Worm (Caenorhabditis elegans): Measurements from ENCODE around the gene eif-2D.

The eif-2D gene

DNA sequence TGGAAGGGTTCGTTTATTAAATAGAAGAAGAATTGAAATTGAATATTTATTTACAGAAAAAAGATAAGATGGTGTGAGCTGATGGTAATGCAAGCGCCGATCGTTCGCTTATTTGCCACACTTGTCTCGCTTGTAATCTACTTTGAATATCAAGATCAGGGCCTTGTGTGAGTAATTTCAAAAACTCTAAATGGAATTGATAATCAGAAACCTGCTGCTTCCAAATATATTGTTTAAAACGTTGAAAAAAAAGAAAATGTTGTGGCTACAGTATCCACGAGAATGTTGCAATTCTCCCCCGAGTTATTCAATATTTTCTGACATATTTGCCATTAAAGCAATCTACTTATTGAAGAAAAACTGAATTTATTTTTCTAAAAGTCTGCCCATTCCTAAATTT is 19.3 kb downstream of the eif-2D start:
- no peak for TF ChIP-seq unc-62 (GFP tag; optimal IDR thresholded peaks at IDR 0.05)

DNA sequence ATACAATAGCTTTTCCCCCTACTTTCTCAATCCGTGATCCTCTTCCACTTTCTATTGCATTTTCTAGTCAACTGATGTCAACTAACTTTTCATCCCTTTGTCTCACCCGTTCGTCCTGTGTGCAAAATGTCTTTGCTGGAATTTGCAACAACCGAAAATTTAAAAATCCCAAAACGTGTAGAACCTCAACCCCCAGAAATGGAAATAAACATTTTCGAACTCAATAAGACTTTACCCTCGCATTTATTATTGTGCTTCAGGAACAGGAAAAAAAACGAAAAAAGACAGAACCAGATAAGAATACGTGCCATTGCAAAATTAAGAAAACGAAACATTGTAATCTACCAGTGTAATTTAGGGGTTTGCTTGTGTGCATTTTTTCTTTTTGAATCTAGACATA is 20.6 kb downstream of the eif-2D start:
- TF ChIP-seq unc-62 (GFP tag; optimal IDR thresholded peaks at IDR 0.05): no peak

DNA sequence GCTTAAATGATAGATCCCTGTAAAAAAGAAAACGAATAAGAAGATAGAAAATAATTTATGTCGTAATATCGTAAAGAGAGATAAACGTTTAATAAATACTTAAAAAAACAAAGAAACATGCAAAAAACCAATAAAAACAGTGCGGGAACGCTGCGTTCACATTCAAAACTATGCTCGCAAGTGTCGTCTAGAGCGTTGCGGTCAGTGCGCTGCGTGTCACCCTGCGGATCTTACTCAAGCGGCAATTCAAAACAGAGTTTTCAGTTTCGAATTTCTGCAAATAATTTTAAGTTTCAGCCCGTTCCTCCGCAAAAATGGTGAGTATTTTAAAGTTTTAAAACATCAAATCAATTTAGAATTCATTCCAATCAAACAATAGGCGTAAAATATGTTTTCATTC is 23.3 kb downstream of the eif-2D start, which contains the start of the genes tiar-1 and lelo-4:
Gene tiar-1, minus strand, starts transcription at position 17 of the 400 bp plus-strand sequence.
Gene lelo-4, plus strand, starts transcription at position 118 of the 400 bp plus-strand sequence.
- no peak for TF ChIP-seq unc-62 (GFP tag; optimal IDR thresholded peaks at IDR 0.05)

DNA sequence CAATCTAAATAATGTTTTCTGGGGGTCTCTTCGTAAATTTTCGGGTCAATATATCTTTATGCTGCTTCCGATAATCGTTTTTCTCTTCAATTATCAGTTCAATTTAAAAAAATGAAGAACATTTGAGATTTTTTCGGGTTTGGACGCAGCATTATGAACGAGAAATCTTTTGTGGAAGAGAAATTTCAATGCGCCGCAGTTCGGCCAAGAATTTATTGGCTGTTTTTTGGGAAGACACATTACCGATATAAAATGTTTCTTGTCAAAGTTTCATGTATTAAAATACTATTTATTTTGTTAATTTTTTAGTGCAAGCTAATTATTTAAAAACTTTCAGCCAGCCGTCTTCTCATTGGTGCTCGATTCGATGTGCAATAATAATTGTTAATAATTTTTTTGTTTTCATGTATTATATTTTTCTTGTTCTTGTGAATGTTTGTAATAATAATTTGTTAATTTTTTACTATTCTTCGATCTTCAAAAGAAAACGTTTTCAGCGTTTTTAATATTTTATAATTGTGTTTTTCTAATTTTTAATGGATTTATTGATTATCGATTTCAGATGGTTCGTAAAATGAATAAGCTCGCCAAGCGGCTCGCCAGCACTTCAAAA is 24.3 kb downstream of the eif-2D start, which contains the start of the genes C18A3.10 and C18A3.3:
Gene C18A3.10, minus strand, starts transcription at position 101 of the 613 bp plus-strand sequence.
Gene C18A3.3, plus strand, starts transcription at position 563 of the 613 bp plus-strand sequence.
- no peak for TF ChIP-seq unc-62 (GFP tag; optimal IDR thresholded peaks at IDR 0.05)

DNA sequence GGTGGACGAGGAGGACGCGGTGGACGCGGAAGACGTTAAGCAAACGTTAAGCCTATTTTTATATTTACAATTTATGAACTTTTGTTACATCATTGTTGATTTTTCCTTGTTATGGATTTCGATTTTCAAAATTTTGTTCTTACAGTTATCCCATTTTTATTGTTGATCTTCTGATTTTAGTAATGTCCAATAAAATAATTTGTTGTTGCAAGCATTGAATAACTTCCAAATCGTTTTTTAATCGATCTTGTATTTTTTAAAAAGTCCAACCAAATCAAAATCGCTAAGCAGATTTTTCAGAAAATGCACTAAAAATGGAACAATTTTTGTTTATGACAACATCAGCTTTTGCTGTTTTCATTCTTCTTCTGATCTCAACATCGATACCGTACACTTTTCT is 26.3 kb downstream of the eif-2D start, which contains the start of gene zipt-3:
Gene zipt-3, plus strand, starts transcription at position 301 of the 400 bp plus-strand sequence.
- TF ChIP-seq unc-62 (GFP tag; optimal IDR thresholded peaks at IDR 0.05): no peak

DNA sequence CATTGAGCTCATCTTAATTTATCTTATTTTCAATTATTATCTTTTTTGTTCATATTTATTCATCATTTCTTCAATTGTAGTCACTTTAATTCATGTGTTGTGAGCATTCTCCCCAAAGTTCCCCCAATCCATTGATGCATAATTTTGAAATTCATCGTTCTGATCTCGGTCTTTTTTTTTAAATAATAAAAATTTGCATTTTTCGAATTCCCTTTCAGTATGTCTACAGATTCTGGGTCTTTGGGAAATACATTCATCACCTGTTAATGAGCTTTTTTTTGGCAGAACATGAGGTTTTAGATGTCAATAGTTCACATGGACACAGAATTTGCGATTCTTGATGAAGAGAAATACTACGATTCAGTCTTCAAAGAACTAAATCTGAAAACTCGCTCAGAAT is 28.3 kb downstream of the eif-2D start, which contains the start of gene damt-1:
Gene damt-1, plus strand, starts transcription at position 301 of the 400 bp plus-strand sequence.
- TF ChIP-seq unc-62 (GFP tag; optimal IDR thresholded peaks at IDR 0.05): no peak

DNA sequence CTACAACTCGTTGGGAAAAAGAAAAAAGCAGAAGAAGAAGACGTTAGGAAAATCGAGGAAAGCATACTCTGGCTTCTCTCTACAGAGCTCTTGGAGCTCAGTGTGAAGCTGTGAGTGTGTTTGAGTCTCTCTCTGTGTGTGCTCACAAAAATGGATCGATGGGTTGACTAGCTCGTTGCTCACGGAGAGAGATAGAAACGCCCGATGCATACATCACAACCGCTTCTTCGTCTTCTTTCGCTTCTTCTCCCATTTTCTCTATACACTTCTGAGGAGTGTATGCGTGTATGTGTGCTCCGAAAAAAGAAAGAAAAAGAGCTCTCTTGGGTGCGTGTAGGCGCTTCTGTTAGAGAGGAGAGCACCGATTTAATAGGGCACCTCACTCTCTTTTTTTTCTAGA is 33.6 kb downstream of the eif-2D start:
- no peak for TF ChIP-seq unc-62 (GFP tag; optimal IDR thresholded peaks at IDR 0.05)

DNA sequence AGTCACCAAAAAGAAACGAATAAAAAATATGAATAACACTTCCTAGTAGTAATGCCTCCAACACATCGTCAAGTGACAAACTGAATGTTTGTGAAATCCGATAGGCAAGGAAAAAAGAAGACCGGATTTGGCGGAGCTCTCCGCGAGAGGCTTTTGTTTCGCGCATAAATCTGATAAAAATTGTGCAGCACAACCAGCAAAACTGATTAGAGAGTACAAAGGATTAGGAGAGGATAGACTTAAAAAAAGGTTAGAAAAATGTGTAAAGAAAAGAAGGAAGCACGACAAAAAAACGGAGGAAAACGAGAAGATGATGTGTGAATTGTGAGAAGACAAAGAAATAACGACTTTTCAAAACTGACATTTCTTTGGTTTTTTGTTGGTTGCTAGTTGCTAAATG is 36.2 kb downstream of the eif-2D start, which contains the start of gene rab-3:
Gene rab-3, minus strand, starts transcription at position 147 of the 400 bp plus-strand sequence.
- no peak for TF ChIP-seq unc-62 (GFP tag; optimal IDR thresholded peaks at IDR 0.05)

DNA sequence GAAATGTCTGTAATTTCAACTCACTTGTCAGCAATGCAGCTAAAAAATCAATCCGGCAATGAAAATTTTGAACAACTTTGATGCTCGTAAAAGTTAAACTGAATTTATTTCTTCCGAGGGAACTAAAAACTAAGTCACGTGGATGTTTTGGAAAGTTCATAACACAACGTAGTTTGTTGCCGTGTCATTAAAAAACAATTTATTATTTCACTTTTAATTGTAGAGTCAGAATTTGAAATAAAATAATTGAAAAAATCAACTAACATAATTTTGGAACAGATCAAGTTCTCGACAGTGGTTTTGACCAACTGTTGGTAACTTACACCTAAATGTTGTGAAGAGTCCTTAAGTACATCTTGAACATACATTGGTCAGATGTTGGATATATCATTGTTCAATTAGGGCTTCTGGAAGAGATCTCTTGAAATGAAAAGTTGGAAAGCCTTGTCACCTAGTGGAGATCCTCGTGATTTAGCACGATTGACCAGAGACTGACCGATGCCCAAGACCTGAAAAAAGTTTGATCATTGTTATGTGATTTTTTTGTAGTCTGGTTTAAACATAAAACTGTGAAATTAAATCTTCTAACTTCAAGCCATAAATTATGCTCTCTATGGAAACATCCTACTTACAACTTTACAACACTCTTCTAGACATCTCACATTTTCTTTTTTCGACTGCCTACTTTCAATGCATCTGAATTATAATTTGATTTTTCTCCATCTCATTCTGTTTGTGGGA is 39.0 kb downstream of the eif-2D start, which contains the start of the genes C18A3.7 and C18A3.11:
Gene C18A3.7, minus strand, starts transcription at position 101 of the 741 bp plus-strand sequence.
Gene C18A3.11, plus strand, starts transcription at position 691 of the 741 bp plus-strand sequence.
- TF ChIP-seq unc-62 (GFP tag; optimal IDR thresholded peaks at IDR 0.05): no peak

DNA sequence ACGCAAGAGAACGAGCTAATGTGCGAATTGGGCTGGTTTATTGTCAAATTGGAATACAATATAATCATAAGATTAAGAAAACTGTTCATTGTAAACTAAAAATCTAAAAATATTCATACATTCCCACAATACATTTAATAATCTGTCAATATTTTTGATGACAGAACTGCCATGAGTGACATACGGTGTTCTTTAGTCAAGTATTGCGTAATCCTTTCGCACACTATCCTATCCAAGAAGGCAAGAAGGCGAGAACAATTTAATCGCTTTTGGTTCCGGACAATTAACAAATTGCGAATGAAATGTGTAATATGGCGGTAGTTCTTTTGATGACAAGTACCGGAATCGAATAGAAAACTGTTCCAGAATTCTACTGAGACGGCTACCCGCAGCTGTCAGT is 43.4 kb downstream of the eif-2D start:
- no peak for TF ChIP-seq unc-62 (GFP tag; optimal IDR thresholded peaks at IDR 0.05)

DNA sequence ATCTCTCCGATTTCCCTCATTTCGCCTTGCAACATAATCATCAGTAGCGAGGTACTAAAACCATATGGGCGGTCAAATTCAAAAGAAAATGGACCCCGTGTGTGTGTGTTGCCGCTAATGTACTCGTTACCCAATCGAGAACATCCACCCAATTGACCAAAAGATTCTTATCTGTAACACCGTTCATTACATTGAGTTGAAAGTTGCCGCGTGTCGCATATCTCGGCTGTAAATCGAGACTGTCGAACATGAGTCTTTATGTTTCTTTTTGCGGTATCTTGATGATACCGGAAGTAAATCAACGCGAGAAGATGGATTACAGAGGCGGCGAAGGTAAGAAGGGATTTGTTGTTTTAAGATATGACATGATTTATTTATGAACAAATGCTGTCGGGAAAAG is 44.2 kb downstream of the eif-2D start:
- no peak for TF ChIP-seq unc-62 (GFP tag; optimal IDR thresholded peaks at IDR 0.05)

DNA sequence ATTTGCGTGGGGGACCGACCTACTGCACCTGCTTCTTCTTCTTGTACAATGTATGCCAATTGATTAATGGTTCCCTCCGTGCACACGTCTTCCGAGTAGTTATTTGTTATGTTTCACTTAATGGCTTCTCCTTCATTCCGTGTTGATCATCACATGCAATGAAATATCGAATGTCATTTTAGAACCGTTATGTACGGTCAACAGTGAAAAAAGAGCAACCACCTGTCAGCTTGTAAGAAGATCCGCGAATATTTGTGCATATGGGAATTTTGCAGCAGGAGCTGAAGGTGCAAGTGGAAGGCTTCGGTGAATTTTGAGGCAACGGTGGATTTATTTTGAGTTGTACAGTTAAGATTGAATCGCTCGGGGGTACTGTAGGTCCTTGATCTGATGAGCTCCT is 45.1 kb downstream of the eif-2D start:
- TF ChIP-seq unc-62 (GFP tag; optimal IDR thresholded peaks at IDR 0.05): no peak

DNA sequence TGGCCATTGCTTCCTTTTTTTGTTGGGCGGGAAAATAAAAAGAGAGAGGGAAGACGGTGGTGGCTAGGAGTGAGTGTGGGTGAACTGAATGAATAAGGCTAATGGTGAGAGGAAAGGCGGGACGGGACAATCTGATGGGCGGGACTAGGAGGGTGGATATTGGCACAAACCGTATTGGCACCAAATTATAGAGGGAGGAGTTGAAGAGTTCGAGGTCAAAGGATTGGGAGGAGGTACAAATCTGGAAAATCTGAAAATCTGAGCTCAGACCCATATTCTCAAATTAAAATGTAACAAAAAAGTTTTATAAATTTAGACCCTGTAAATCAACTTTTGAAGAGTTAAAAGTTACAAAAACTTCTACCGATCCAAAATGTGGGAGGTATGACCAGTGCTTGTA is 47.3 kb downstream of the eif-2D start, which contains the start of gene hlh-14:
Gene hlh-14, minus strand, starts transcription at position 101 of the 400 bp plus-strand sequence.
- TF ChIP-seq unc-62 (GFP tag; optimal IDR thresholded peaks at IDR 0.05): no peak

DNA sequence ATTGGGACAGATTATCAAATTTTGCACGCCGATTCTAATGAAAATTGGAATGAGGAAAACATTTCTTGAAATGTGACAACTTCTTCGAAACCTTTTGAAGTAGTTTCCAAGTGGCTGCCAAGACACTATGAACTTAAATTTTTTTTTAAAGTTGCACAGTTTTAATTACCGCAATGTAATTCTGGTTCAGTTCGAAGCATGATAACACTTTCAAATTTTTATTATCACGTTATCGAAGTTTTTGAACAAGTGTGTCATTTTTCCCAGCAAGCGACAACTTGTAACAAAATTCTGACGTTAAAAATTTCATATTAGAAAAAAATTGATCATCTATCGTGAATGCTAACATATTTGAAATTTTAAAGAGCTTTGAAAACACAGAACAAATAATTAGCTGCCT is 51.2 kb downstream of the eif-2D start:
- no peak for TF ChIP-seq unc-62 (GFP tag; optimal IDR thresholded peaks at IDR 0.05)
